Fruit fly (Drosophila melanogaster): ENCODE results near the gene Lk.
A peak's percentile ranks its signal among the peaks of the same experiment; 100 is the strongest.

Lk gene

dm6 chr3L:14558018-14558417, 2.5 kb downstream of the Lk start (continued):
- TF ChIP-seq CG2129 (GFP tag; IDR thresholded peaks at IDR 0.05; ENCODE audit: partially characterized antibody) (no peak), CG14014 (GFP tag; IDR thresholded peaks at IDR 0.05) (no peak), CG3065 (GFP tag; optimal IDR thresholded peaks at IDR 0.05) (no peak), CG31365 (tag; optimal IDR thresholded peaks at IDR 0.05) (no peak), ham (GFP tag; IDR thresholded peaks at IDR 0.05) (no peak), gt (GFP tag; IDR thresholded peaks at IDR 0.05) (no peak), Camta (GFP tag; optimal IDR thresholded peaks at IDR 0.05) (no peak), shn (GFP tag; optimal IDR thresholded peaks at IDR 0.05) (no peak), Ssrp (tag; optimal IDR thresholded peaks at IDR 0.05) (no peak), CG12744 (GFP tag; optimal IDR thresholded peaks at IDR 0.05) (no peak), CG11560 (tag; IDR thresholded peaks at IDR 0.05) (no peak), Sox100B (GFP tag; optimal IDR thresholded peaks at IDR 0.05) (no peak), ftz-f1 (GFP tag; optimal IDR thresholded peaks at IDR 0.05) (peak; percentile 55), Mes4 (GFP tag; optimal IDR thresholded peaks at IDR 0.05) (no peak)

DNA sequence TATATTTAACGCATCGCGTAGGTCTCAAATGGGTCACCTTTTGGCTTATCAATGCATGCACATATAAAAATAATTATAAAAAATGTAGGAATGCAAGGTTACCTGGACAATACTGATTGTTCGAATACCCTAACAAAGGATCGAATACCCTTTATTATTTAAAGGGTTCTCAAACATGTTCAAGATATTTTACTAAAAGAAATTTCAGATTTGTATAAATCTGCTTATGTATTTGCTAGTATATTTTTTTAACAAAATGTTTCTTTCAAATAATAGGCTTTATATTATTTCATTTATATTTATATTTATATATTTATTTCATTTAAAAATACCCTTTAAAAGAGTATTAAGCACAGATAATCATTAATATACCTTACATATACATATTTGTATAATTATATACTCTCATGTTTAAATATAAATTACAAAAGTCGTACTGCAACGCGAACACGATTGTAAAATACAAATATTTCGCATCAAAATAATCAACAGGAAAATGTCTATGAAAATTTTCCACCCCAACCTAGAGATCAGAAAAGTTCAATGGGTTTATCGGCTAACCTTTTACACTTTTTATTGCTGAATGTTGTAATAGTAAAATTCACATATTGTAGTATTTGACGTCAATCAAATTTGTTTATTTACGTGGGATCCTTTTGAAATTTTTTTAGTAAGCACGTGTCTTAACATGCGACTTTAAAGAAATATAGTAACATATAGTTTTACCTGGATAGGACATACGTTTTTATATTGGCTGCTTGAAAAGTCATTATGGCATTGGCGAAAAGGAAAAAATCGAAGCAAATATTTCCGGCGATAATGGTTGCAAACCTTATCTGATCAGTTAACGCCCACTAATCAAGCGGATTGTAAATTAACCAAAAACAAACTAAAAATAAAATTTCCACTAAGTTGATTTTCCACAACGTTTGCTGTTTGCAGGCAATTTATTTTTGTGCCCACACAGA, 3.5 kb downstream of the Lk start:
- TF ChIP-seq Dad (GFP tag; optimal IDR thresholded peaks at IDR 0.05) (no peak), D19A (tag; optimal IDR thresholded peaks at IDR 0.05) (peak; percentile 59), Eip74EF (GFP tag; optimal IDR thresholded peaks at IDR 0.05) (no peak)

dm6 chr3L:14556177-14556576, 4.4 kb downstream of the Lk start:
- TF ChIP-seq CTCF (GFP tag; optimal IDR thresholded peaks at IDR 0.05) (no peak), bab2 (GFP tag; optimal IDR thresholded peaks at IDR 0.05) (no peak), Xrp1 (GFP tag; IDR thresholded peaks at IDR 0.05) (0 out of 2 replicates have a peak, but pooled peaks have one; percentile 12), chn (GFP tag; optimal IDR thresholded peaks at IDR 0.05) (no peak), Drgx (GFP tag; IDR thresholded peaks at IDR 0.05) (no peak), CG30431 (GFP tag; optimal IDR thresholded peaks at IDR 0.05) (no peak), cg (GFP tag; optimal IDR thresholded peaks at IDR 0.05) (peak; percentile 60), CG12391 (tag; optimal IDR thresholded peaks at IDR 0.05) (no peak), Xbp1 (GFP tag; optimal IDR thresholded peaks at IDR 0.05) (no peak), nom (GFP tag; optimal IDR thresholded peaks at IDR 0.05) (peak; percentile 1), esg (GFP tag; conservative IDR thresholded peaks at IDR 0.05) (no peak), en (GFP tag; optimal IDR thresholded peaks at IDR 0.05) (no peak), toy (GFP tag; IDR thresholded peaks at IDR 0.05) (no peak), Hmx (GFP tag; optimal IDR thresholded peaks at IDR 0.05) (no peak), CG4360 (GFP tag; IDR thresholded peaks at IDR 0.05) (0 out of 2 replicates have a peak, but pooled peaks have one; percentile 36), CG2199 (GFP tag; IDR thresholded peaks at IDR 0.05) (0 out of 3 replicates have a peak, but pooled peaks have one; percentile 30), pnt (GFP tag; optimal IDR thresholded peaks at IDR 0.05) (no peak), CG1233 (GFP tag; optimal IDR thresholded peaks at IDR 0.05) (peak; percentile 5), chinmo (GFP tag; IDR thresholded peaks at IDR 0.05; ENCODE audit: partially characterized antibody) (0 out of 4 replicates have a peak, but pooled peaks have one; percentile 58), CG15479 (GFP tag; optimal IDR thresholded peaks at IDR 0.05) (peak; percentile 63), z (GFP tag; IDR thresholded peaks at IDR 0.05) (peak; percentile 37; the same call in 1 of the 3 replicates), sens (GFP tag) (peak; percentile 77), NC2β (GFP tag; optimal IDR thresholded peaks at IDR 0.05) (no peak), eve (GFP tag; optimal IDR thresholded peaks at IDR 0.05) (peak in 1 of 2 experiments; percentile 15), twi (tag; optimal IDR thresholded peaks at IDR 0.05) (peak; percentile 33), ci (GFP tag; IDR thresholded peaks at IDR 0.05) (0 out of 3 replicates have a peak, but pooled peaks have one; percentile 27), grn (GFP tag; optimal IDR thresholded peaks at IDR 0.05) (no peak), CG12219 (GFP tag; optimal IDR thresholded peaks at IDR 0.05) (no peak), CG18262 (tag; optimal IDR thresholded peaks at IDR 0.05) (no peak), BtbVII (GFP tag; optimal IDR thresholded peaks at IDR 0.05) (no peak)
